Fruit fly (Drosophila melanogaster) whole organism, prepupa: ENCODE results near the gene Cpr100A.
A peak's percentile ranks its signal among the peaks of the same experiment; 100 is the strongest.

Experiments used
- Blimp-1 ChIP-seq: fragments of 200-800 bp; sonication (Bioruptor generic); optimal IDR thresholded peaks from 3 replicates; lab custom pipeline; 2017; ENCODE audit warnings: missing biosample characterization, missing genetic modification characterization, mild to moderate bottlenecking, moderate library complexity, missing genetic modification reagents
- CG10631 ChIP-seq: fragments of 200-800 bp; sonication (Bioruptor generic); optimal IDR thresholded peaks from 2 replicates; lab custom pipeline; 2016; ENCODE audit warnings: missing biosample characterization, missing genetic modification characterization
- CG10669 ChIP-seq: fragments of 200-800 bp; sonication (Bioruptor generic); optimal IDR thresholded peaks from 3 replicates; lab custom pipeline; 2018; ENCODE audit warnings: missing biosample characterization, mild to moderate bottlenecking, missing genetic modification characterization, moderate library complexity
- CG11294 ChIP-seq: fragments of 200-800 bp; sonication (Bioruptor generic); IDR thresholded peaks from 2 replicates; pipeline ENCODE4 v1.3.6; 2022; ENCODE audit warnings: missing biosample characterization, missing genetic modification characterization
- CG11762 ChIP-seq: fragments of 200-800 bp; sonication (Bioruptor generic); optimal IDR thresholded peaks from 3 replicates; lab custom pipeline; 2016; ENCODE audit warnings: missing biosample characterization, missing genetic modification characterization; ENCODE audit not compliant: insufficient read depth
- CG11902 ChIP-seq: fragments of 200-800 bp; sonication (Bioruptor generic); optimal IDR thresholded peaks from 3 replicates; lab custom pipeline; 2016; ENCODE audit warnings: missing biosample characterization, missing genetic modification characterization
- CG15336 ChIP-seq: fragments of 200-800 bp; sonication (Bioruptor generic); IDR thresholded peaks from 2 replicates; pipeline ENCODE4 v1.3.6; 2022; ENCODE audit warnings: missing biosample characterization, missing genetic modification characterization
- CG16779 ChIP-seq: fragments of 200-800 bp; sonication (Bioruptor generic); optimal IDR thresholded peaks from 3 replicates; lab custom pipeline; 2017; ENCODE audit warnings: missing biosample characterization, mild to moderate bottlenecking, missing genetic modification characterization
- CG32006 ChIP-seq: fragments of 200-800 bp; sonication (Bioruptor generic); optimal IDR thresholded peaks from 3 replicates; lab custom pipeline; 2017; ENCODE audit warnings: missing biosample characterization, mild to moderate bottlenecking, missing genetic modification characterization
- CG34406 ChIP-seq: fragments of 200-800 bp; sonication (Bioruptor generic); optimal IDR thresholded peaks from 3 replicates; lab custom pipeline; 2016; ENCODE audit warnings: missing biosample characterization, missing genetic modification characterization
- CG3919 ChIP-seq: fragments of 200-800 bp; sonication (Bioruptor generic); optimal IDR thresholded peaks from 3 replicates; lab custom pipeline; 2016; ENCODE audit warnings: missing biosample characterization, missing genetic modification characterization
- CG4318 ChIP-seq: fragments of 200-800 bp; sonication (Bioruptor generic); optimal IDR thresholded peaks from 3 replicates; lab custom pipeline; 2017; ENCODE audit warnings: missing biosample characterization, mild to moderate bottlenecking, missing genetic modification characterization
- CG6163 ChIP-seq: fragments of 200-800 bp; sonication (Bioruptor generic); IDR thresholded peaks from 3 replicates; pipeline ENCODE4 v1.3.6; 2022; ENCODE audit warnings: missing biosample characterization, missing genetic modification characterization
- CG6276 ChIP-seq: fragments of 200-800 bp; sonication (Bioruptor generic); optimal IDR thresholded peaks from 2 replicates; lab custom pipeline; 2017; ENCODE audit warnings: missing biosample characterization, mild to moderate bottlenecking, missing genetic modification characterization
- CG6792 ChIP-seq: fragments of 200-800 bp; sonication (Bioruptor generic); optimal IDR thresholded peaks from 3 replicates; lab custom pipeline; 2016; ENCODE audit warnings: missing biosample characterization, missing genetic modification characterization
- CG6808 ChIP-seq: fragments of 200-800 bp; sonication (Bioruptor generic); optimal IDR thresholded peaks from 3 replicates; lab custom pipeline; 2017; ENCODE audit warnings: missing biosample characterization, missing genetic modification characterization, mild to moderate bottlenecking, moderate library complexity, missing genetic modification reagents
- CG6854 ChIP-seq: fragments of 200-800 bp; sonication (Bioruptor generic); optimal IDR thresholded peaks from 2 replicates; lab custom pipeline; 2017; ENCODE audit warnings: missing biosample characterization, mild to moderate bottlenecking, missing genetic modification characterization
- CG7368 ChIP-seq: fragments of 200-800 bp; sonication (Bioruptor generic); optimal IDR thresholded peaks from 3 replicates; lab custom pipeline; 2016; ENCODE audit warnings: missing biosample characterization, missing genetic modification characterization
- CG8119 ChIP-seq: fragments of 200-800 bp; sonication (Bioruptor generic); IDR thresholded peaks from 3 replicates; pipeline ENCODE4 v1.3.6; 2022; ENCODE audit warnings: missing biosample characterization, missing genetic modification characterization
- CG8319 ChIP-seq: fragments of 200-800 bp; sonication (Bioruptor generic); optimal IDR thresholded peaks from 3 replicates; lab custom pipeline; 2016; ENCODE audit warnings: missing biosample characterization, missing genetic modification characterization
- CG8632 ChIP-seq: fragments of 200-800 bp; sonication (Bioruptor generic); optimal IDR thresholded peaks from 3 replicates; lab custom pipeline; 2016; ENCODE audit warnings: missing biosample characterization, missing genetic modification characterization
- CG9139 ChIP-seq: fragments of 200-800 bp; sonication (Bioruptor generic); optimal IDR thresholded peaks from 3 replicates; lab custom pipeline; 2017; ENCODE audit warnings: missing biosample characterization, mild to moderate bottlenecking, missing genetic modification characterization
- Eip75B ChIP-seq: fragments of 200-800 bp; sonication (Bioruptor generic); optimal IDR thresholded peaks from 3 replicates; lab custom pipeline; 2016; ENCODE audit warnings: missing biosample characterization, missing genetic modification characterization
- Ets21C ChIP-seq: fragments of 200-800 bp; sonication (Bioruptor generic); optimal IDR thresholded peaks from 3 replicates; lab custom pipeline; 2016; ENCODE audit warnings: missing biosample characterization, missing genetic modification characterization
- Ets96B ChIP-seq: fragments of 200-800 bp; optimal IDR thresholded peaks from 2 replicates; lab custom pipeline; 2019; ENCODE audit warnings: missing biosample characterization, mild to moderate bottlenecking, missing genetic modification characterization, moderate library complexity
- Gug ChIP-seq: fragments of 200-800 bp; sonication (Bioruptor generic); IDR thresholded peaks from 2 replicates; pipeline ENCODE4 v1.3.6; 2022; ENCODE audit warnings: missing biosample characterization, missing genetic modification characterization
- Hr38 ChIP-seq: sonication (Bioruptor generic); optimal IDR thresholded peaks from 2 replicates; lab custom pipeline; 2016; ENCODE audit warnings: missing biosample characterization, missing genetic modification characterization
- Hr39 ChIP-seq: fragments of 200-800 bp; sonication (Bioruptor generic); optimal IDR thresholded peaks from 2 replicates; lab custom pipeline; 2016; ENCODE audit warnings: missing biosample characterization, missing genetic modification characterization
- Lpt ChIP-seq: fragments of 200-800 bp; sonication (Bioruptor generic); optimal IDR thresholded peaks from 3 replicates; lab custom pipeline; 2016; ENCODE audit warnings: missing biosample characterization, missing genetic modification characterization
- Met ChIP-seq: fragments of 200-800 bp; sonication (Bioruptor generic); optimal IDR thresholded peaks from 3 replicates; lab custom pipeline; 2016; ENCODE audit warnings: missing biosample characterization, missing genetic modification characterization
- OdsH ChIP-seq: fragments of 200-800 bp; sonication (Bioruptor generic); optimal IDR thresholded peaks from 3 replicates; lab custom pipeline; 2016; ENCODE audit warnings: missing biosample characterization, missing genetic modification characterization
- Smox ChIP-seq: fragments of 200-800 bp; sonication (Bioruptor generic); optimal IDR thresholded peaks from 3 replicates; lab custom pipeline; 2016; ENCODE audit warnings: missing biosample characterization, missing genetic modification characterization
- Sox102F ChIP-seq: fragments of 200-800 bp; sonication (Bioruptor generic); optimal IDR thresholded peaks from 2 replicates; lab custom pipeline; 2016; ENCODE audit warnings: missing biosample characterization, mild to moderate bottlenecking, missing genetic modification characterization
- Sox14 ChIP-seq: fragments of 200-800 bp; sonication (Bioruptor generic); optimal IDR thresholded peaks from 3 replicates; lab custom pipeline; 2016; ENCODE audit warnings: missing biosample characterization, missing genetic modification characterization
- acj6 ChIP-seq: fragments of 200-800 bp; sonication (Bioruptor generic); optimal IDR thresholded peaks from 3 replicates; lab custom pipeline; 2016; ENCODE audit warnings: missing biosample characterization, missing genetic modification characterization
- cyc ChIP-seq: fragments of 200-800 bp; sonication (Bioruptor generic); optimal IDR thresholded peaks from 3 replicates; lab custom pipeline; 2016; ENCODE audit warnings: missing biosample characterization, missing genetic modification characterization
- dac ChIP-seq: fragments of 200-800 bp; sonication (Bioruptor generic); optimal IDR thresholded peaks from 2 replicates; lab custom pipeline; 2017; ENCODE audit warnings: missing biosample characterization, mild to moderate bottlenecking, missing genetic modification characterization
- dsx ChIP-seq: fragments of 200-800 bp; optimal IDR thresholded peaks from 3 replicates; lab custom pipeline; 2019; ENCODE audit warnings: missing biosample characterization, mild to moderate bottlenecking, missing genetic modification characterization, moderate library complexity; ENCODE audit not compliant: poor library complexity, severe bottlenecking
- eg ChIP-seq: fragments of 200-800 bp; sonication (Bioruptor generic); IDR thresholded peaks from 3 replicates; pipeline ENCODE4 v1.3.6; 2022; ENCODE audit warnings: missing biosample characterization, missing genetic modification characterization
- esn ChIP-seq: fragments of 200-800 bp; sonication (Bioruptor generic); optimal IDR thresholded peaks from 2 replicates; lab custom pipeline; 2016; ENCODE audit warnings: missing biosample characterization, mild to moderate bottlenecking, missing genetic modification characterization, moderate library complexity
- fd59A ChIP-seq: fragments of 200-800 bp; sonication (Bioruptor generic); optimal IDR thresholded peaks from 2 replicates; lab custom pipeline; 2017; ENCODE audit warnings: missing biosample characterization, mild to moderate bottlenecking, missing genetic modification characterization, missing genetic modification reagents
- fd85E ChIP-seq: fragments of 200-800 bp; sonication (Bioruptor generic); optimal IDR thresholded peaks from 3 replicates; lab custom pipeline; 2016; ENCODE audit warnings: missing biosample characterization, missing genetic modification characterization
- fkh ChIP-seq: fragments of 200-800 bp; sonication (Bioruptor generic); optimal IDR thresholded peaks from 3 replicates; lab custom pipeline; 2017; ENCODE audit warnings: missing biosample characterization, mild to moderate bottlenecking, missing genetic modification characterization, moderate library complexity
- lz ChIP-seq: fragments of 200-800 bp; sonication (Bioruptor generic); optimal IDR thresholded peaks from 3 replicates; lab custom pipeline; 2016; ENCODE audit warnings: missing biosample characterization, missing genetic modification characterization
- net ChIP-seq: fragments of 200-800 bp; sonication (Bioruptor generic); optimal IDR thresholded peaks from 3 replicates; lab custom pipeline; 2016; ENCODE audit warnings: missing biosample characterization, missing genetic modification characterization
- pdm3 ChIP-seq: fragments of 200-800 bp; sonication (Bioruptor generic); optimal IDR thresholded peaks from 3 replicates; lab custom pipeline; 2016; ENCODE audit warnings: missing biosample characterization, missing genetic modification characterization
- ss ChIP-seq, 2 experiments: fragments of 200-800 bp; sonication (Bioruptor generic); optimal IDR thresholded peaks; 2 replicates in 1 of 2; 3 replicates in 1 of 2; lab custom pipeline; 2017 to 2018; ENCODE audit warnings: mild to moderate bottlenecking in 2 of 2, missing biosample characterization in 2 of 2, missing genetic modification characterization in 2 of 2, moderate library complexity in 1 of 2
- svp ChIP-seq: fragments of 200-800 bp; sonication (Bioruptor generic); peaks from one replicate; lab custom pipeline; 2016; ENCODE audit warnings: missing biosample characterization, missing genetic modification characterization
- topi ChIP-seq: fragments of 200-800 bp; sonication (Bioruptor generic); optimal IDR thresholded peaks from 3 replicates; lab custom pipeline; 2016; ENCODE audit warnings: missing biosample characterization, missing genetic modification characterization
- vri ChIP-seq: fragments of 200-800 bp; sonication (Bioruptor generic); optimal IDR thresholded peaks from 3 replicates; lab custom pipeline; 2016; ENCODE audit warnings: missing biosample characterization, mild to moderate bottlenecking, missing genetic modification characterization

Gene Cpr100A

dm6 chr3R:30863971-30864370 is 3.4 kb upstream of the Cpr100A start:
- TF ChIP-seq dac (GFP tag; lab: Kevin White, UChicago): no peak
- peak; percentile 26 for TF ChIP-seq Eip75B (GFP tag; lab: Kevin White, UChicago)
- TF ChIP-seq eg: no peak
- TF ChIP-seq ss (GFP tag; optimal IDR thresholded peaks at IDR 0.05; lab: Kevin White, UChicago): peak in 1 of 2 experiments; percentile 92

dm6 chr3R:30864465-30864864 is 2.9 kb upstream of the Cpr100A start:
- TF ChIP-seq net (peak; percentile 25), CG34406 (GFP tag; lab: Kevin White, UChicago) (peak; percentile 5), CG32006 (peak; percentile 72), eg (no peak), pdm3 (GFP tag; lab: Kevin White, UChicago) (peak; percentile 26), CG3919 (GFP tag; lab: Kevin White, UChicago) (peak; percentile 33), vri (GFP tag; lab: Kevin White, UChicago) (no peak), svp (GFP tag; lab: Kevin White, UChicago) (peak; percentile 36), lz (GFP tag; lab: Kevin White, UChicago) (no peak), CG16779 (tag; lab: Kevin White, UChicago) (no peak), ss (GFP tag; optimal IDR thresholded peaks at IDR 0.05; lab: Kevin White, UChicago) (peak in 1 of 2 experiments; percentile 58), CG6163 (GFP tag; lab: Robert Waterston, UW) (no peak), CG10669 (peak; percentile 45), OdsH (peak; percentile 56), fd59A (peak; percentile 40), cyc (GFP tag; lab: Kevin White, UChicago) (no peak), CG4318 (peak; percentile 40), Hr39 (GFP tag; lab: Kevin White, UChicago) (no peak), CG7368 (GFP tag; lab: Kevin White, UChicago) (no peak), Lpt (GFP tag; lab: Kevin White, UChicago) (no peak), CG11294 (GFP tag; lab: Robert Waterston, UW) (no peak), fd85E (GFP tag; lab: Kevin White, UChicago) (no peak), CG8632 (GFP tag; lab: Kevin White, UChicago) (peak; percentile 35), Hr38 (GFP tag; lab: Kevin White, UChicago) (no peak), acj6 (GFP tag; lab: Kevin White, UChicago) (peak; percentile 7), topi (GFP tag; lab: Kevin White, UChicago) (no peak), CG6276 (GFP tag; lab: Kevin White, UChicago) (peak; percentile 26), Sox102F (GFP tag; lab: Kevin White, UChicago) (no peak), CG10631 (GFP tag; lab: Kevin White, UChicago) (peak; percentile 45), CG6854 (GFP tag; lab: Kevin White, UChicago) (no peak), dsx (GFP tag; lab: Kevin White, UChicago) (peak; percentile 11), CG9139 (no peak), CG8119 (GFP tag; lab: Robert Waterston, UW) (peak; percentile 28; the same call in 1 of the 3 replicates), esn (no peak), Ets21C (GFP tag; lab: Kevin White, UChicago) (no peak), Sox14 (GFP tag; lab: Kevin White, UChicago) (peak; percentile 5), CG6792 (GFP tag; lab: Kevin White, UChicago) (peak; percentile 0), CG8319 (GFP tag; lab: Kevin White, UChicago) (no peak), CG15336 (GFP tag; lab: Robert Waterston, UW) (no peak), Smox (GFP tag; lab: Kevin White, UChicago) (no peak), CG6808 (GFP tag; lab: Kevin White, UChicago) (peak; percentile 21), fkh (GFP tag; lab: Kevin White, UChicago) (no peak), CG11902 (no peak), Gug (GFP tag; lab: Robert Waterston, UW) (no peak), Eip75B (GFP tag; lab: Kevin White, UChicago) (no peak), Blimp-1 (GFP tag; lab: Kevin White, UChicago) (no peak), Ets96B (tag; lab: Kevin White, UChicago) (peak; percentile 54), CG11762 (GFP tag; lab: Kevin White, UChicago) (peak; percentile 16), Met (GFP tag; lab: Kevin White, UChicago) (no peak)
